Worm (Caenorhabditis elegans) whole organism, L4/young adult: ENCODE data around the gene Y46G5A.8.

ENCODE experiments used
- W03F9.2 ChIP-seq: fragments of 150-350 bp; optimal IDR thresholded peaks from 2 replicates; lab custom pipeline; 2014; ENCODE audit warnings: missing biosample characterization, missing genetic modification characterization
- dao-5 ChIP-seq: sonication (generic microtip); optimal IDR thresholded peaks from 2 replicates; lab custom pipeline; 2016; ENCODE audit warnings: missing genotype, missing genetic modification characterization, moderate library complexity, missing compliant biosample characterization
- him-1 ChIP-seq: sonication (generic microtip); optimal IDR thresholded peaks from 2 replicates; lab custom pipeline; 2016; ENCODE audit warnings: missing genotype, missing genetic modification reagents, missing genetic modification characterization, missing compliant biosample characterization

The Y46G5A.8 gene

DNA sequence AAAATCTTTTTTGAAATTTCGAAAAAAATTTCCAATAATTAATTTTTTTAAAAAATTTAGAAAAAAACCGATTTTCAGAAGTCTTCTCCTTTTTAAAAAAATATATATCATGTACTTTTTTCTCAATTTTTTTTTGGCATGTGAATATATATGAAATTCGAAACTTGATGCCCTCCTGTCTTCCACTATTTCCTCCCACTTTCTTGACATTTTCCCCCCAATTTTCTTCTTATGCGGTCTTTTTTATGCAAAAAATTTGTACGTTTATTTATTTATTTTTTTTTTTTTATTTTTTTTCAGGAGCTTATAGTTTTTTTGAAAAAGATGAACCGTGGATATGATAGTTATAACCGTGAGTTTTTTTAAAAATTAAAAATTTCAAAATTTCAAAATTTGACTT is 4.4 kb downstream of the Y46G5A.8 start, which contains the start of gene cnp-2:
Gene cnp-2 (plus strand): TSS at position 301 of the 400 bp plus-strand sequence.
- no peak for TF ChIP-seq dao-5
- TF ChIP-seq him-1 (tag; lab: Kevin White, UChicago): no peak
- TF ChIP-seq W03F9.2 (tag; lab: Kevin White, UChicago): no peak

DNA sequence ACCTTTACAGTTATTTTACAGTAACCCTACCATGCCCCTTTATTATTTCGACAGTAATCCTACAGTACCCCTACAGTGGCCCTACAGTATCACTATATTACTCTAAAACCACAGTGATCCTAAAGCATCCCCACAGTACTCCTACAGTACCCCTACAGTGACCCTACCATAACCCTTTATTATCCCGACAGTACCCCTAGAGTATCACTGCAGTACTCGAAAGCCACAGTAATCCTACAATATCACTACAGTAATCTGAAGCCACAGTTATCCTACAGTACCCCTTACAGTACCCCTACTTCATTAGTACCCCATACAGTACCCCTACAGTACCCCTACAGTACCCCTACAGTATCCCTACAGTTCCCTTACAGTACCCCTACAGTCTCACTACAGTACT is 8.3 kb downstream of the Y46G5A.8 start:
- no peak for TF ChIP-seq him-1 (tag; lab: Kevin White, UChicago)
- no peak for TF ChIP-seq dao-5
- no peak for TF ChIP-seq W03F9.2 (tag; lab: Kevin White, UChicago)

DNA sequence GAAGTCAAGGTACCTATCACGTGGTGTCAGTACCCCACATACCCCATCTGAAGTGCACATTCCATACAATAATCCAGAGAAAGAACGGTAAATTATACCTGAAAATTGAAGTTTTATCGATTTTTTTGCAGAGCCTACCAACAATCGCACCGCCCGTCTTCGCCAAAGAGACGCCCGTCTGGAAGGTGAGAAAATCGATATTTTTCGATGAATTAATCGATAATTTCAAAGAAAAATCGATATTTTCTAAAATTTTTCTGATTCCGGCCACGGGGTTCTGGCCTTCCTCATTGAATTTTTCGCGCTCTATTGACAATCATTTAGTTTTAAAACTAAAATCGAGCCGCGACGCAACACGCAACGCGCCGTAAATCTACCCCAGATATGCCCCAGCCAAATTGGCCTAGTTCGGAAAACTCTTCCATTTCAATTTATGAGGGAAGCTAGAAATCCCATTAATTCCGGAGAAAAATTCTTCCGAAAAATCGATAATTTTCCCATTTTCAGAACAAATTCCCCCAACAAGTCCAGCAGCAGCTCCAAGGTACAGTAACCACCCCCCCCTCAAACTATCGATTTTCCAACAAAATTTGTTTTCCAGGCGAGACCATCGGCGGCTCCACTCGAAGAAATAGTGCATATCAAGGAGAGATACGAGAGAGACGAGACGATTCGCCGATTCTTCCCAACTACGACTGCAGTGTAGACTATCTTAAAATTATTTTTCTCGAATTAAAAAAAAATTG is 10.5 kb downstream of the Y46G5A.8 start:
- TF ChIP-seq W03F9.2 (tag; lab: Kevin White, UChicago): no peak
- TF ChIP-seq him-1 (tag; lab: Kevin White, UChicago): no peak
- TF ChIP-seq dao-5: no peak

DNA sequence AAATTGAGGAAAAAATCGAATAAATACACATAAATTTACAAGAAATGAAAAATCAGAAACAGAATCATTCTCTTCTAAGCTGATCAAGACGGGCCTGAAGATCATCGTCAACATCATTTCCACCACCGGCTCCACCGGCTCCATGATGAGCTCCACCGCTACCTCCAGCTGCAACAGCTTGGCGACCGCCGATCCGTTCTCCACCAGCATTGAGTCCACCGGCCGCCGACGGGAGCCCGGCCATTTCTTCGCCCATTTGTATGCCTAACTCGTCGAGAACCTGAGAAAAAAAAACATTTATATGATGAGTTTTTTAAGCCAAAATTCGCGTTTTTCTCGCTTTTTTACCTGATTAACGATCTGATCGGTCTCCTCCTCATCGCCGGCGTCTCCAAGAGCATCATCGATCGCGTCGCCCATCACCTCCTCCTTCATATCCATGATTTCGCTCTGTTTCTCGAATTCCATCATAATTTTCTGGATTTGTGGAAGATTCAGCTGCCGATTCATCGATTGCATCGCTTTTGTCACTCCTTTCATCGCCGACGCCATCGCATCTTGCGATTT is 11.2 kb downstream of the Y46G5A.8 start:
- TF ChIP-seq him-1 (tag; lab: Kevin White, UChicago): no peak
- TF ChIP-seq dao-5: no peak
- TF ChIP-seq W03F9.2 (tag; lab: Kevin White, UChicago): no peak

DNA sequence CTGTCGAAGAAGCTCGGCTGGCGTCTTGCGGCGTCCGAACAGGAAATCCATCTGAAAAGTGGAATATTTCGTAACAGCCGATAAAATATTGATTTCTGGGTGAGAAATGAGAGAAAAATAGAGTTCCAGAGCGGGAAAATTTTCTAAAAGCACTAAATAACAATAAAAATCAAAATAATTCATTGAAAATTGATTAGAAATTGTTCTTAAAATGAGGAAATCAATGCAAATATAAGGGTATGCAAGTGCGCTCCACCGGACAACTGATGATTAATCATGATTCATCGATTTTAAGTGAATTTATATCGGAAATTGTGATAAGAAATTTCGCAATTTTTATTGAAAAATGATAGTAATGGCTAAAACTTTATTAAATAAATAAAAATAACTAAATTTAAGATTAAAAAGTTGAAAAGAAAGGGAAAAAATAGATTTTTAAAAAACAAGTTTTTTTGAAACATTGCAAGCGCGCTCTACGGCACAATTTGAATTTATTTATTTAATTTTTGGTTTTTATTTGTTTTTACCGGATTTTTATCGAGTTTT is 12.1 kb downstream of the Y46G5A.8 start, which contains the start of the genes vps-2 and tiar-2:
Gene vps-2 (minus strand): TSS at position 51 of the 546 bp plus-strand sequence.
Gene tiar-2 (plus strand): TSS at position 520 of the 546 bp plus-strand sequence.
- TF ChIP-seq him-1 (tag; lab: Kevin White, UChicago): no peak
- peak; percentile 89 for TF ChIP-seq W03F9.2 (tag; lab: Kevin White, UChicago)
- no peak for TF ChIP-seq dao-5

DNA sequence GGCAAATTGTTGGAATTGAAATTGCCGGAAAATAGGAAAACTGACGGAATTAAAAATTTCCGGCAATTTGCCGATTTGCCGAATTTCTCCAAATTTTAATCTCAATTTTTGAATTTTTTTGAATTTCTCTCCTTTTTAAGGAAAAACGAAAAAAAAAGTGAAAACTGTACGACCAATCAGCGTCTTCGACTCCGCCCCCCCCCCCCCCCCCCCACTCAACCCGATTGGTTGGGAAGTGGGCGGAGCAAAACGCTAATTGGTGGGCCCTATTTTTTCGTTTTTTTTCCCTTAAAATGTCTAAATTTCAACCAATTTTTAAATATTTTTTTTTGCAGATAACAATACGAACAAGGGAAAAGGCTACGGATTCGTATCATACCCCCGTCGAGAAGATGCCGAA is 13.8 kb downstream of the Y46G5A.8 start:
- TF ChIP-seq W03F9.2 (tag; lab: Kevin White, UChicago) (no peak), dao-5 (no peak), him-1 (tag; lab: Kevin White, UChicago) (no peak)

DNA sequence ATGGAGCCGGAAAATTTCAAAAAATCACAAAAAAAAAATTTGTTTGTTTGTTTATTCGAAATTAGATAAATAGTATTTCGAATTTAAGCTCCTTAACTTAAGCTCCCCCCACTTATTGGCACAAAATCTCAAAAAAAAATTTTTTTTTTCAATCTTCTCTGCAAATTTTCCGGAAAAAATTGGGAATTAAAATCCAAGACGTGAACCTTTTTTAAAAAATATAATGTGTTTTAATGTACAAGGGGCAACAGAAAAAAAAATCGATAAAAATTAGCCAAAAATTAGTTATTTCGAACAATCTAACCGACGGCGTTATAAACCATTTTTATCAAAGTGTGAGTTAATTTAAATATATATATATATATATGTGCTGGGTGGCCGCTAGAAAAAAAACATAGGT is 18.3 kb downstream of the Y46G5A.8 start, which contains the start of gene Y46G5A.14:
Gene Y46G5A.14 (plus strand): TSS at position 301 of the 400 bp plus-strand sequence.
- TF ChIP-seq W03F9.2 (tag; lab: Kevin White, UChicago) (no peak), him-1 (tag; lab: Kevin White, UChicago) (no peak), dao-5 (no peak)

DNA sequence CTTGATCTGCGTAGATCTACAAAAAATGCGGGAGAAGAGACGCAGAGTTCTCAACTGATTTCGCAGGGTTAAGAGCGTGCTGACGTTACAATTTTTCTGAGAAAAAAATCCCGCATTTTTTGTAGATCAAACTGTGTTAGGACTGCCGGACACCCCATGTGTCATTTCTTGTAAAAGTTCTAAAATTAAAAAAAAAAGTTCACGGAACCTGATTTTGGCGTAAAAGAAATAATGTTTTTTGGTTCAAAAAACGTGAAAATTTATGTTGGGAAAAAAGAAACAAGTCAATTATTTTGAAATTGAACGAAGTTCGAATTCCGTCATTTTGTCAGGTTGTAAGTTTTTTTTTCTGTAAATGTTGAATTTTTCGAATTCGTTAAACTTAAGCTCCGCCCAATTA is 20.2 kb downstream of the Y46G5A.8 start, which contains the start of gene Y46G5A.34:
Gene Y46G5A.34 (plus strand): TSS at position 301 of the 400 bp plus-strand sequence.
- TF ChIP-seq him-1 (tag; lab: Kevin White, UChicago) (no peak), W03F9.2 (tag; lab: Kevin White, UChicago) (no peak), dao-5 (no peak)

DNA sequence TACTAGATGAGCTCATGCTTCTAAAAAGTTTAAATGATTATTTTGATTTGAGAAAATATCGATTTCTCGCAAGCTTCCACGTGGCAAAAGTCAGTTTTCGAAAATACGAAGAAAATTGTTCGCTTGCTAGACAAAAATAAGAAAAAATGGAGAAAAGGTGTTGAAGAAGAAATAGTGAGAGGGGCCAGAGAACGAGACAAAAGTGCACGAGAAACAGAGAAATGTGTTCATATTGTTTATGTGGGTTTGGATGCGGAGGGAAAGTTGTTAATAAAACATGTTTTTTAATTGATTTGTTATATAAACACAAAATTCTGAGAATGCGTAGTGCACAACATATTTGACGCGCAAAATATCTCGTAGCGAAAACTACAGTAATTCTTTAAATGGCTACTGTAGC is 29.3 kb downstream of the Y46G5A.8 start, which contains the start of gene Y46G5A.15:
Gene Y46G5A.15 (minus strand): TSS at position 26 of the 400 bp plus-strand sequence.
- no peak for TF ChIP-seq him-1 (tag; lab: Kevin White, UChicago)
- TF ChIP-seq dao-5: no peak
- TF ChIP-seq W03F9.2 (tag; lab: Kevin White, UChicago): no peak

DNA sequence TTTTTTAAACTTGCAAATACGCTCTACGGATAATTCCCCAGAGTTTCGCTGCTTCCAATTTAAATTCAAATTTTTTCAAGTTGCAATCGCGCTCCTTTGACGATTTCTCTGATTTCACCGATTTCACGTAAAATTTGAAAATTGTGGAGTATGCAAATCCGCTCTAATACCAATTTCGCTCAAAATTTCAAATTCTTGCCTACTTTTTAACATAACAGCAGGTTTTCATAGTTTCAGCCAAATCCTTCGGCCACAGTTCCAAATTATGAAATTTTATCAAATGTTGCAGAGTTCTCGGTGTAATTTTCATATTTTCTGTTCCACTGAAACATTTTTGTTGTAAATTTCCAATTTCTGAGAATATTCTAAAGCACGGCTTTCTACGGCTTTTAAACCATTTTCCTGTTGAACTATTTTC is 31.7 kb downstream of the Y46G5A.8 start, which contains the start of gene alkb-7:
Gene alkb-7 (minus strand): TSS at position 323 of the 418 bp plus-strand sequence.
- no peak for TF ChIP-seq him-1 (tag; lab: Kevin White, UChicago)
- TF ChIP-seq W03F9.2 (tag; lab: Kevin White, UChicago): no peak
- TF ChIP-seq dao-5: no peak

DNA sequence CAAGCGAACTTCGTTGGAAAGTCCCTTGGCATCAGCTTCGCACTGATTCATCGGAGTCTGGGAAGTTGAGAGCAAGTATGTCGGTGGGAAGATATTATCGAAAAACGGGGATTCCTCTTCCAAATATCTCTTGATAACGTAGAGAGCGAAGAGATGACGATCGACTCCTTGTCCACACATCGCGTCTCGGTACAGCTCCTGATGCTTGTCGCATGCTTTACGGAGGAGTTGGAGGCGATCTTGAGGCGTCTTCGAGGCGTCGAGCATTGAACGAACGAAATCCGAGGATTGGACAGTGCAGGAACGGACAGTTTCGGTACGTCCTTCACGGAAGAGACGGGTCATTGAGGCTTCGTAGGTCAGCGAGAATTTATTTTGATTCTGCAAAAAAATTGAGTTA is 33.4 kb downstream of the Y46G5A.8 start:
- TF ChIP-seq dao-5 (no peak), W03F9.2 (tag; lab: Kevin White, UChicago) (no peak), him-1 (tag; lab: Kevin White, UChicago) (no peak)

DNA sequence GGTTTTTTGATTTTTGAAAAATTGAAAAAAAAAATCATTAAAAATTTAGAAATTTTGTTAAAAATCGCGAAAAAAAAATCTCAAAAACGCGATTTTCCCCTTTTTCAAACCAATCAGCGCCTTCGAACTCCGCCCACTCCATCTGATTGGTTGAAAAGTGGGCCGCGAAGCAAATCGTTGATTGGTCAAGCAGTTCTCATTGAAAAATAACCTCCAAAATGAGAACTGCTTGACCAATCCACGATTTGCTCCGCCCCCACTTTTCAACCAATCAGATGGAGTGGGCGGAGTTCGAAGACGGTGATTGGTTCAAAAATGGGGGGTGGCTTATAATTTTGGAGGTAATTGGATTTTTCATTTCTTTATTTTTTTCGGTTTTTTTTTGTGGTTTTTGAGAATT is 34.3 kb downstream of the Y46G5A.8 start:
- TF ChIP-seq dao-5 (no peak), W03F9.2 (tag; lab: Kevin White, UChicago) (no peak), him-1 (tag; lab: Kevin White, UChicago) (no peak)

DNA sequence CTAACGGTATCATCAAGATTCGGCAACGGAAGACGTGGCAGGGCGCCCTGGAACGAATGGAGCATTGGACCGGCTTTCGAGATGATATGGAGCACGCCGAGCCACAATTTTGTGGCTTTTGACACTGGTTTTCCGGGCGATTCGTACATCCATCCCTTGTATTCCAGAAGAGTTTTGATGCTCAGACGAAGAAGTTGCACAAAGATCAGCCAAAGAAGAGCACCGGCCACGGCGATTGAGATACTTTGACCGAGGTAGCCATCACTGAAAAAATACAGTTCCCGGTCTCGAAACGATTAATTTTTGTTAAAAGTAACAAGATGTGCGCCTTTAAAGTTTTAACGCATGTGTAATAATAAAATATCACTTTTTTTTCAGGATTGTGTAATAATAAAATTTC is 39.0 kb downstream of the Y46G5A.8 start:
- TF ChIP-seq W03F9.2 (tag; lab: Kevin White, UChicago): no peak
- TF ChIP-seq him-1 (tag; lab: Kevin White, UChicago): no peak
- TF ChIP-seq dao-5: no peak

DNA sequence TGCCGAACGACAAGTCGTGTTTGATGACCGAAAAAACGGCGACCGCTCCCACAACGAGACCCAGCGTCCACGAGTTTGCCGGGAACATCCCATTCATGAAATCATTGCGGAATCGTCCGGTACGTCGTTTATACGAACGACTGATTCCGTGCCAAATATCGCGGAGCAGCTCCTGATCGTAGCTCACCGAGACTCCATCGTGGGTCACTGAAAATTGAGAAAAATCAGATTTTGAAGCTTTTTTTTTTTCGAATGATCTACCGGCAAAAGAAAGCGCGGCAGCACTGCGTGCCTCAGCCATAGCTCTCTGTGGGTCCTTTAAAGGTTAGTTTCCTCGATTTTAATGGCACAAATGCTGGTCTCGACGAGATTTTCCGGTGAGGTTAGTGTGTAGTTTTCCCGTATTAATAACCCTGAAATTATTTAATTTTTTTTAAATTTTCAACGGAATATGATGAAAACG is 39.9 kb downstream of the Y46G5A.8 start, which contains the start of gene cpt-1:
Gene cpt-1 (minus strand): TSS at position 413 of the 463 bp plus-strand sequence.
- TF ChIP-seq dao-5 (no peak), W03F9.2 (tag; lab: Kevin White, UChicago) (no peak), him-1 (tag; lab: Kevin White, UChicago) (no peak)
